Fruit fly (Drosophila melanogaster) whole organism, embryonic: ENCODE results near the gene CG6048.
A peak's percentile ranks its signal among the peaks of the same experiment; 100 is the strongest.

ENCODE experiments used
- CG10267 ChIP-seq: fragments of 200-800 bp; sonication (Bioruptor generic); optimal IDR thresholded peaks from 2 replicates; lab custom pipeline; 2018; ENCODE audit warnings: missing biosample characterization, mild to moderate bottlenecking, missing genetic modification characterization, moderate library complexity
- CG10462 ChIP-seq: fragments of 200-800 bp; sonication (Bioruptor generic); optimal IDR thresholded peaks from 2 replicates; lab custom pipeline; 2016; ENCODE audit warnings: missing biosample characterization, missing genetic modification characterization
- CG10543 ChIP-seq: fragments of 200-800 bp; sonication (Bioruptor generic); optimal IDR thresholded peaks from 3 replicates; lab custom pipeline; 2017; ENCODE audit warnings: missing biosample characterization, mild to moderate bottlenecking, missing genetic modification characterization, moderate library complexity
- CG11504 ChIP-seq: fragments of 200-800 bp; sonication (Bioruptor generic); optimal IDR thresholded peaks from 3 replicates; lab custom pipeline; 2019; ENCODE audit warnings: missing biosample characterization, mild to moderate bottlenecking, missing genetic modification characterization, moderate library complexity
- CG11696 ChIP-seq: fragments of 200-800 bp; sonication (Bioruptor generic); IDR thresholded peaks from 2 replicates; pipeline ENCODE4 v1.3.6; 2022; ENCODE audit warnings: missing biosample characterization, missing genetic modification characterization
- CG1233 ChIP-seq: fragments of 200-800 bp; sonication (Bioruptor generic); optimal IDR thresholded peaks from 4 replicates; lab custom pipeline; 2018; ENCODE audit warnings: missing biosample characterization, mild to moderate bottlenecking, missing genetic modification characterization
- CG12391 ChIP-seq: fragments of 200-800 bp; sonication (Bioruptor generic); optimal IDR thresholded peaks from 3 replicates; lab custom pipeline; 2018; ENCODE audit warnings: missing biosample characterization, mild to moderate bottlenecking, missing genetic modification characterization, moderate library complexity
- CG13775 ChIP-seq: fragments of 200-800 bp; sonication (Bioruptor generic); optimal IDR thresholded peaks from 3 replicates; lab custom pipeline; 2017; ENCODE audit warnings: missing biosample characterization, mild to moderate bottlenecking, missing genetic modification characterization
- CG17328 ChIP-seq: fragments of 200-800 bp; sonication (Bioruptor generic); IDR thresholded peaks from 2 replicates; pipeline ENCODE4 v1.3.6; 2022; ENCODE audit warnings: missing biosample characterization, missing genetic modification characterization
- CG17829 ChIP-seq: fragments of 200-800 bp; optimal IDR thresholded peaks from 2 replicates; lab custom pipeline; 2019; ENCODE audit warnings: missing biosample characterization, mild to moderate bottlenecking, missing genetic modification characterization, moderate library complexity
- CG4328 ChIP-seq: fragments of 200-800 bp; sonication (Bioruptor generic); optimal IDR thresholded peaks from 3 replicates; lab custom pipeline; 2017; ENCODE audit warnings: missing biosample characterization, missing genetic modification reagents, missing genetic modification characterization
- CG6683 ChIP-seq: fragments of 200-800 bp; sonication (Bioruptor generic); optimal IDR thresholded peaks from 2 replicates; lab custom pipeline; 2017; ENCODE audit warnings: missing biosample characterization, mild to moderate bottlenecking, missing genetic modification characterization, missing genetic modification reagents
- CG7372 ChIP-seq: fragments of 200-800 bp; sonication (Bioruptor generic); IDR thresholded peaks from 2 replicates; pipeline ENCODE4 v1.3.6; 2022; ENCODE audit warnings: missing biosample characterization, missing genetic modification characterization
- CG7963 ChIP-seq: fragments of 200-800 bp; sonication (Bioruptor generic); IDR thresholded peaks from 3 replicates; pipeline ENCODE4 v1.3.6; 2022; ENCODE audit warnings: missing biosample characterization, missing genetic modification characterization; ENCODE audit not compliant: partially characterized antibody
- CG8388 ChIP-seq: fragments of 200-800 bp; sonication (Bioruptor generic); optimal IDR thresholded peaks from 2 replicates; lab custom pipeline; 2019; ENCODE audit warnings: missing biosample characterization, mild to moderate bottlenecking, missing genetic modification characterization, moderate library complexity
- CG8924 ChIP-seq: fragments of 200-800 bp; optimal IDR thresholded peaks from 3 replicates; lab custom pipeline; 2019; ENCODE audit warnings: missing biosample characterization, mild to moderate bottlenecking, missing genetic modification characterization, moderate library complexity
- CG9876 ChIP-seq: fragments of 200-800 bp; sonication (Bioruptor generic); optimal IDR thresholded peaks from 2 replicates; lab custom pipeline; 2016; ENCODE audit warnings: missing biosample characterization, missing genetic modification characterization
- Dfd ChIP-seq, 2 experiments: fragments of >200 bp; optimal IDR thresholded peaks; 2 replicates each; lab custom pipeline; 2017; ENCODE audit warnings: missing biosample characterization in 2 of 2, missing genetic modification characterization in 2 of 2
- E2f1 ChIP-seq: fragments of 200-800 bp; sonication (Bioruptor generic); IDR thresholded peaks from 2 replicates; pipeline ENCODE4 v1.3.6; 2022; ENCODE audit warnings: missing biosample characterization, missing genetic modification characterization
- E2f2 ChIP-seq: fragments of 200-800 bp; sonication (Bioruptor generic); IDR thresholded peaks from 2 replicates; pipeline ENCODE4 v1.3.6; 2022; ENCODE audit warnings: missing biosample characterization, missing genetic modification characterization
- ERR ChIP-seq: fragments of 200-800 bp; sonication (Bioruptor generic); optimal IDR thresholded peaks from 2 replicates; lab custom pipeline; 2016; ENCODE audit warnings: missing biosample characterization, missing genetic modification characterization
- HHEX ChIP-seq: fragments of 200-800 bp; sonication (Bioruptor generic); optimal IDR thresholded peaks from 3 replicates; lab custom pipeline; 2017; ENCODE audit warnings: missing biosample characterization, mild to moderate bottlenecking, missing genetic modification characterization, missing genetic modification reagents
- HmgZ ChIP-seq: fragments of 200-800 bp; sonication (Bioruptor generic); optimal IDR thresholded peaks from 2 replicates; lab custom pipeline; 2018; ENCODE audit warnings: missing biosample characterization, mild to moderate bottlenecking, missing genetic modification characterization
- Hr51 ChIP-seq, 2 experiments: fragments of 200-800 bp; sonication (Bioruptor generic); optimal IDR thresholded peaks; 2 replicates in 1 of 2; 3 replicates in 1 of 2; lab custom pipeline; 2016 to 2018; ENCODE audit warnings: missing biosample characterization in 2 of 2, missing genetic modification characterization in 2 of 2, mild to moderate bottlenecking in 1 of 2, moderate library complexity in 1 of 2
- Lim3 ChIP-seq: fragments of 200-800 bp; sonication (Bioruptor generic); IDR thresholded peaks from 2 replicates; pipeline ENCODE4 v1.3.6; 2022; ENCODE audit warnings: missing biosample characterization, missing genetic modification characterization
- Nf-YB ChIP-seq: fragments of 200-800 bp; sonication (Bioruptor generic); optimal IDR thresholded peaks from 3 replicates; lab custom pipeline; 2019; ENCODE audit warnings: missing biosample characterization, mild to moderate bottlenecking, missing genetic modification characterization, moderate library complexity
- Oaz ChIP-seq: fragments of 200-800 bp; sonication (Bioruptor generic); IDR thresholded peaks from 2 replicates; pipeline ENCODE4 v1.3.6; 2022; ENCODE audit warnings: missing biosample characterization, missing genetic modification characterization
- Oli ChIP-seq: fragments of 200-800 bp; sonication (Bioruptor generic); optimal IDR thresholded peaks from 2 replicates; lab custom pipeline; 2018; ENCODE audit warnings: missing biosample characterization, mild to moderate bottlenecking, missing genetic modification characterization, moderate library complexity
- Pdp1 ChIP-seq, 2 experiments: fragments of 200-800 bp; sonication (Bioruptor generic); optimal IDR thresholded peaks; 3 replicates each; lab custom pipeline; 2016; ENCODE audit warnings: missing biosample characterization in 2 of 2, missing genetic modification characterization in 2 of 2, mild to moderate bottlenecking in 1 of 2, moderate library complexity in 1 of 2
- Six4 ChIP-seq: fragments of 200-800 bp; sonication (Bioruptor generic); optimal IDR thresholded peaks from 2 replicates; lab custom pipeline; 2016; ENCODE audit warnings: missing biosample characterization, missing genetic modification characterization
- Spps ChIP-seq: fragments of 200-800 bp; sonication (Bioruptor generic); optimal IDR thresholded peaks from 2 replicates; lab custom pipeline; 2018; ENCODE audit warnings: missing biosample characterization, mild to moderate bottlenecking, missing genetic modification characterization
- TFAM ChIP-seq: fragments of 200-800 bp; sonication (Bioruptor generic); optimal IDR thresholded peaks from 2 replicates; lab custom pipeline; 2017; ENCODE audit warnings: missing biosample characterization, missing genetic modification characterization, inconsistent platforms
- Xrp1 ChIP-seq: fragments of 200-800 bp; sonication (Bioruptor generic); IDR thresholded peaks from 2 replicates; pipeline ENCODE4 v1.3.6; 2022; ENCODE audit warnings: missing biosample characterization, missing genetic modification characterization
- disco-r ChIP-seq: fragments of 200-800 bp; sonication (Bioruptor generic); optimal IDR thresholded peaks from 2 replicates; lab custom pipeline; 2016; ENCODE audit warnings: missing biosample characterization, missing genetic modification characterization
- gce ChIP-seq: fragments of 200-800 bp; sonication (Bioruptor generic); IDR thresholded peaks from 3 replicates; pipeline ENCODE4 v1.3.6; 2022; ENCODE audit warnings: missing biosample characterization, missing genetic modification characterization
- gcm ChIP-seq: fragments of 200-800 bp; sonication (Bioruptor generic); optimal IDR thresholded peaks from 2 replicates; lab custom pipeline; 2019; ENCODE audit warnings: missing biosample characterization, mild to moderate bottlenecking, missing genetic modification characterization, moderate library complexity
- grau ChIP-seq: fragments of 200-800 bp; optimal IDR thresholded peaks from 3 replicates; lab custom pipeline; 2019; ENCODE audit warnings: missing biosample characterization, mild to moderate bottlenecking, missing genetic modification characterization, moderate library complexity
- gro ChIP-seq: fragments of 200-800 bp; sonication (Bioruptor generic); optimal IDR thresholded peaks from 2 replicates; lab custom pipeline; 2016; ENCODE audit warnings: missing biosample characterization, missing genetic modification characterization
- gsb-n ChIP-seq: fragments of 200-800 bp; sonication (Bioruptor generic); optimal IDR thresholded peaks from 3 replicates; lab custom pipeline; 2018; ENCODE audit warnings: missing biosample characterization, mild to moderate bottlenecking, missing genetic modification characterization
- hth ChIP-seq: fragments of >200 bp; optimal IDR thresholded peaks from 2 replicates; lab custom pipeline; 2017; ENCODE audit warnings: inconsistent platforms
- ind ChIP-seq: fragments of 200-800 bp; sonication (Bioruptor generic); optimal IDR thresholded peaks from 3 replicates; lab custom pipeline; 2016; ENCODE audit warnings: missing biosample characterization, missing genetic modification characterization
- jing ChIP-seq: fragments of 200-800 bp; sonication (Bioruptor generic); optimal IDR thresholded peaks from 2 replicates; lab custom pipeline; 2018; ENCODE audit warnings: missing biosample characterization, mild to moderate bottlenecking, missing genetic modification characterization
- knrl ChIP-seq: fragments of 200-800 bp; sonication (Bioruptor generic); IDR thresholded peaks from 3 replicates; pipeline ENCODE4 v1.3.6; 2022; ENCODE audit warnings: missing biosample characterization, missing genetic modification characterization; ENCODE audit not compliant: partially characterized antibody
- phol ChIP-seq: fragments of 200-800 bp; sonication (Bioruptor generic); optimal IDR thresholded peaks from 3 replicates; lab custom pipeline; 2018; ENCODE audit warnings: missing biosample characterization, mild to moderate bottlenecking, missing genetic modification characterization, moderate library complexity
- prd ChIP-seq, 3 experiments: fragments of >200 bp in 2 of 3; fragments of 200-800 bp in 1 of 3; sonication (Bioruptor generic) in 1 of 3; optimal IDR thresholded peaks in 2 of 3; IDR thresholded peaks in 1 of 3; 2 replicates in 2 of 3; 3 replicates in 1 of 3; pipeline versions ENCODE4 v1.3.6 to Lab custom; 2017 to 2022; ENCODE audit warnings: missing biosample characterization in 1 of 3, missing genetic modification characterization in 1 of 3
- seq ChIP-seq: fragments of 200-800 bp; sonication (Bioruptor generic); IDR thresholded peaks from 2 replicates; pipeline ENCODE4 v1.3.6; 2022; ENCODE audit warnings: missing biosample characterization, missing genetic modification characterization
- tll ChIP-seq, 2 experiments: fragments of 200-800 bp in 1 of 2; fragments of >200 bp in 1 of 2; sonication (Bioruptor generic) in 1 of 2; optimal IDR thresholded peaks; 2 replicates each; lab custom pipeline; 2017 to 2019; ENCODE audit warnings: missing biosample characterization in 2 of 2, missing genetic modification characterization in 2 of 2, mild to moderate bottlenecking in 1 of 2, moderate library complexity in 1 of 2
- usp ChIP-seq: fragments of >200 bp; optimal IDR thresholded peaks from 2 replicates; lab custom pipeline; 2017; ENCODE audit warnings: missing biosample characterization, missing genetic modification characterization
- zen ChIP-seq: fragments of 200-800 bp; sonication (Bioruptor generic); optimal IDR thresholded peaks from 3 replicates; lab custom pipeline; 2018; ENCODE audit warnings: missing biosample characterization, mild to moderate bottlenecking, missing genetic modification characterization, moderate library complexity
- zf30C ChIP-seq: fragments of 200-800 bp; sonication (Bioruptor generic); optimal IDR thresholded peaks from 3 replicates; lab custom pipeline; 2018; ENCODE audit warnings: missing biosample characterization, mild to moderate bottlenecking, missing genetic modification characterization

The CG6048 gene

DNA sequence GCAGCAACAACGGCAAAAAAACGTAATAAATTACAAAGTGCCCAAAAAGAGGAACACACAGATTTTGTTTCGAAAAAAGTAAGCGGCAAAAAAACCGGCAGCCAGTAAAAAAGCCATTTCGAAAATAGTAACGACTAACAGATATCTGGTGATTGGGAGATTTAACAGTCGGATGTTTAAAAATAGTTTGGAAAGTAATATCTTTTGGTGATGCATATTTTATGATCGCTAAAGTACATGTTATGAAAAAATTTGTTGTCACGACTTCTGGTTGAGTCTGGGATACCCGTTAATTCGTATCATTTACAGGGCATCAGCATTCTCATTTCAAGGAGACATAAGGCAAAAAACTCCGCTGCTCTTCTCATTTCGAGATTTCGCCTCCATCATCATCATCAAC is 29.2 kb upstream of the CG6048 start (continued):
- no peak for TF ChIP-seq jing (GFP tag; lab: Kevin White, UChicago)
- TF ChIP-seq CG10543 (GFP tag; lab: Kevin White, UChicago): no peak
- no peak for TF ChIP-seq CG11696 (GFP tag; lab: Robert Waterston, UW)
- TF ChIP-seq CG12391 (tag; lab: Kevin White, UChicago): peak; percentile 2
- no peak for TF ChIP-seq CG8388 (GFP tag; lab: Kevin White, UChicago)
- TF ChIP-seq HHEX: no peak
- TF ChIP-seq E2f2: no peak
- no peak for TF ChIP-seq prd (optimal IDR thresholded peaks at IDR 0.05; lab: Kevin White, UChicago)
- TF ChIP-seq prd (GFP tag; IDR thresholded peaks at IDR 0.05; lab: Robert Waterston, UW): peak; percentile 64; the same call in 2 of the 3 replicates
- no peak for TF ChIP-seq hth
- TF ChIP-seq CG7372 (GFP tag; lab: Robert Waterston, UW): no peak
- TF ChIP-seq disco-r: no peak
- no peak for TF ChIP-seq seq (GFP tag; lab: Robert Waterston, UW)
- no peak for TF ChIP-seq Spps (tag; lab: Kevin White, UChicago)
- TF ChIP-seq Nf-YB (GFP tag; lab: Kevin White, UChicago): no peak
- no peak for TF ChIP-seq CG10462 (GFP tag; lab: Kevin White, UChicago)
- TF ChIP-seq tll (GFP tag; optimal IDR thresholded peaks at IDR 0.05; lab: Kevin White, UChicago): no peak
- no peak for TF ChIP-seq CG6683 (GFP tag; lab: Kevin White, UChicago)
- no peak for TF ChIP-seq Oaz (GFP tag; lab: Robert Waterston, UW)
- TF ChIP-seq CG7963 (GFP tag; lab: Robert Waterston, UW): 0 out of 3 replicates have a peak, but pooled peaks have one; percentile 30
- TF ChIP-seq gce (GFP tag; lab: Robert Waterston, UW): no peak
- TF ChIP-seq Oli (tag; lab: Kevin White, UChicago): peak; percentile 24
- no peak for TF ChIP-seq Pdp1 (GFP tag; optimal IDR thresholded peaks at IDR 0.05; lab: Kevin White, UChicago)
- TF ChIP-seq zf30C (GFP tag; lab: Kevin White, UChicago): no peak
- TF ChIP-seq ERR: no peak
- peak; percentile 3 for TF ChIP-seq phol (tag; lab: Kevin White, UChicago)
- 0 out of 2 replicates have a peak, but pooled peaks have one; percentile 9 for TF ChIP-seq E2f1 (GFP tag; lab: Robert Waterston, UW)
- TF ChIP-seq Hr51 (GFP tag; optimal IDR thresholded peaks at IDR 0.05; lab: Kevin White, UChicago): peak in 1 of 2 experiments; percentile 11
- TF ChIP-seq Dfd (GFP tag; optimal IDR thresholded peaks at IDR 0.05; lab: Kevin White, UChicago): no peak
- TF ChIP-seq grau (tag; lab: Kevin White, UChicago): peak; percentile 9
- no peak for TF ChIP-seq gsb-n
- TF ChIP-seq Six4 (GFP tag; lab: Kevin White, UChicago): no peak
- TF ChIP-seq CG4328: no peak
- peak; percentile 43 for TF ChIP-seq CG11504
- TF ChIP-seq CG9876: no peak
- TF ChIP-seq HmgZ (tag; lab: Kevin White, UChicago): no peak
- peak; percentile 16 for TF ChIP-seq ind (GFP tag; lab: Kevin White, UChicago)
- TF ChIP-seq CG17829 (tag; lab: Kevin White, UChicago): no peak
- TF ChIP-seq gro (GFP tag; lab: Kevin White, UChicago): no peak
- TF ChIP-seq CG10267: no peak
- TF ChIP-seq CG1233 (GFP tag; lab: Kevin White, UChicago): no peak
- TF ChIP-seq CG8924 (tag; lab: Kevin White, UChicago): no peak
- peak; percentile 46; the same call in 1 of the 2 replicates for TF ChIP-seq Xrp1
- TF ChIP-seq TFAM (GFP tag; lab: Kevin White, UChicago): no peak
- TF ChIP-seq gcm: no peak
- TF ChIP-seq zen (tag; lab: Kevin White, UChicago): no peak
- TF ChIP-seq knrl: no peak
- TF ChIP-seq usp (GFP tag; lab: Kevin White, UChicago): no peak
- TF ChIP-seq Lim3: no peak
- no peak for TF ChIP-seq CG17328 (GFP tag; lab: Robert Waterston, UW)
- TF ChIP-seq CG13775 (GFP tag; lab: Kevin White, UChicago): no peak
